Fruit fly (Drosophila melanogaster) whole organism, pupa: ENCODE results near the gene cDIP.

Experiments used
- CG14655 ChIP-seq: fragments of 200-800 bp; sonication (Bioruptor generic); optimal IDR thresholded peaks from 3 replicates; lab custom pipeline; 2017; ENCODE audit warnings: mild to moderate bottlenecking, missing biosample characterization, missing genetic modification reagents, missing genetic modification characterization
- CG34367 ChIP-seq: fragments of 200-800 bp; sonication (Bioruptor generic); optimal IDR thresholded peaks from 2 replicates; lab custom pipeline; 2018; ENCODE audit warnings: missing biosample characterization, mild to moderate bottlenecking, missing genetic modification characterization
- CG8159 ChIP-seq: fragments of 200-800 bp; sonication (Bioruptor generic); optimal IDR thresholded peaks from 3 replicates; lab custom pipeline; 2018; ENCODE audit warnings: missing biosample characterization, mild to moderate bottlenecking, missing genetic modification characterization, moderate library complexity

- TF ChIP-seq CG8159 (tag; lab: Kevin White, UChicago): no peak
- TF ChIP-seq CG34367 (tag; lab: Kevin White, UChicago): no peak
- TF ChIP-seq CG14655: no peak
Measured at dm6 chr3R:21133517-21133916, 27.4 kb downstream of the cDIP start, which contains the start of gene Trm7-34.
